Worm (Caenorhabditis elegans) whole organism, late embryonic: ENCODE data around the gene F45E1.2.

Experiments used
- C08G9.2 ChIP-seq: sonication (generic microtip); optimal IDR thresholded peaks from 2 replicates; lab custom pipeline; 2016; ENCODE audit warnings: mild to moderate bottlenecking, missing genetic modification characterization, moderate library complexity, missing compliant biosample characterization
- K02D7.2 ChIP-seq: sonication (generic microtip); optimal IDR thresholded peaks from 2 replicates; lab custom pipeline; 2017; ENCODE audit warnings: mild to moderate bottlenecking, missing genetic modification characterization, missing compliant biosample characterization
- ceh-14 ChIP-seq: sonication (generic microtip); optimal IDR thresholded peaks from 2 replicates; lab custom pipeline; 2016; ENCODE audit warnings: missing genotype, missing genetic modification characterization, missing compliant biosample characterization
- ceh-18 ChIP-seq: sonication (generic microtip); optimal IDR thresholded peaks from 2 replicates; lab custom pipeline; 2016; ENCODE audit warnings: missing genetic modification characterization, missing compliant biosample characterization
- ceh-24 ChIP-seq: sonication (generic microtip); optimal IDR thresholded peaks from 2 replicates; lab custom pipeline; 2016; ENCODE audit warnings: mild to moderate bottlenecking, missing genetic modification characterization, missing compliant biosample characterization
- ceh-31 ChIP-seq: sonication (generic microtip); optimal IDR thresholded peaks from 2 replicates; lab custom pipeline; 2016; ENCODE audit warnings: missing genetic modification characterization, missing compliant biosample characterization
- ceh-48 ChIP-seq: sonication (generic microtip); optimal IDR thresholded peaks from 2 replicates; lab custom pipeline; 2016; ENCODE audit warnings: missing genetic modification characterization, inconsistent platforms, missing compliant biosample characterization
- ceh-6 ChIP-seq: fragments of 200-800 bp; sonication (Bioruptor generic); optimal IDR thresholded peaks from 2 replicates; lab custom pipeline; 2018; ENCODE audit warnings: mild to moderate bottlenecking, missing genetic modification characterization, missing compliant biosample characterization
- dve-1 ChIP-seq: sonication (generic microtip); optimal IDR thresholded peaks from 2 replicates; lab custom pipeline; 2017; ENCODE audit warnings: antibody characterized with exemption, mild to moderate bottlenecking, missing genetic modification characterization, missing compliant biosample characterization
- elt-2 ChIP-seq: sonication (generic microtip); optimal IDR thresholded peaks from 2 replicates; lab custom pipeline; 2016; ENCODE audit warnings: missing genetic modification reagents, missing genetic modification characterization, missing compliant biosample characterization
- eyg-1 ChIP-seq: sonication (generic microtip); optimal IDR thresholded peaks from 2 replicates; lab custom pipeline; 2016; ENCODE audit warnings: missing genotype, missing genetic modification characterization, missing compliant biosample characterization
- fax-1 ChIP-seq: sonication (generic microtip); optimal IDR thresholded peaks from 2 replicates; lab custom pipeline; 2016; ENCODE audit warnings: missing genotype, missing genetic modification characterization, missing compliant biosample characterization
- fkh-10 ChIP-seq: fragments of 150-350 bp; optimal IDR thresholded peaks from 2 replicates; lab custom pipeline; 2014; ENCODE audit warnings: missing biosample characterization, missing genetic modification reagents, missing genetic modification characterization
- hlh-15 ChIP-seq: sonication (generic microtip); optimal IDR thresholded peaks from 2 replicates; lab custom pipeline; 2016; ENCODE audit warnings: missing genetic modification characterization, missing compliant biosample characterization
- hlh-30 ChIP-seq: sonication (generic microtip); optimal IDR thresholded peaks from 2 replicates; lab custom pipeline; 2017; ENCODE audit warnings: antibody characterized with exemption, missing genetic modification characterization, missing compliant biosample characterization; ENCODE audit not compliant: insufficient read depth
- hlh-6 ChIP-seq: sonication (generic microtip); optimal IDR thresholded peaks from 2 replicates; lab custom pipeline; 2016; ENCODE audit warnings: missing genotype, missing genetic modification characterization, missing compliant biosample characterization
- hlh-8 ChIP-seq: sonication (generic microtip); optimal IDR thresholded peaks from 2 replicates; lab custom pipeline; 2016; ENCODE audit warnings: missing genotype, missing genetic modification characterization, missing compliant biosample characterization
- madf-2 ChIP-seq: sonication (generic microtip); optimal IDR thresholded peaks from 2 replicates; lab custom pipeline; 2017; ENCODE audit warnings: missing genetic modification characterization, missing compliant biosample characterization
- nfya-1 ChIP-seq: sonication (generic microtip); optimal IDR thresholded peaks from 2 replicates; lab custom pipeline; 2017; ENCODE audit warnings: missing genetic modification characterization, mild to moderate bottlenecking, missing compliant biosample characterization, antibody characterized with exemption, moderate library complexity
- nhr-11 ChIP-seq: fragments of 150-350 bp; optimal IDR thresholded peaks from 2 replicates; lab custom pipeline; 2014; ENCODE audit warnings: missing biosample characterization, missing genetic modification characterization
- nhr-232 ChIP-seq: sonication (generic microtip); optimal IDR thresholded peaks from 2 replicates; lab custom pipeline; 2016; ENCODE audit warnings: missing genetic modification characterization, missing compliant biosample characterization
- odd-2 ChIP-seq: sonication (generic microtip); optimal IDR thresholded peaks from 2 replicates; lab custom pipeline; 2017; ENCODE audit warnings: antibody characterized with exemption, mild to moderate bottlenecking, missing genetic modification characterization, missing compliant biosample characterization
- pha-2 ChIP-seq: sonication (generic microtip); optimal IDR thresholded peaks from 2 replicates; lab custom pipeline; 2017; ENCODE audit warnings: mild to moderate bottlenecking, missing genetic modification characterization, missing compliant biosample characterization
- pha-4 ChIP-seq: fragments of 150-350 bp; optimal IDR thresholded peaks from 2 replicates; lab custom pipeline; 2018; ENCODE audit warnings: missing biosample characterization, missing genetic modification reagents, missing genetic modification characterization
- pqm-1 ChIP-seq: sonication (generic microtip); optimal IDR thresholded peaks from 2 replicates; lab custom pipeline; 2016; ENCODE audit warnings: missing genetic modification characterization, missing compliant biosample characterization
- ref-2 ChIP-seq: sonication (generic microtip); optimal IDR thresholded peaks from 2 replicates; lab custom pipeline; 2016; ENCODE audit warnings: missing genetic modification characterization, missing compliant biosample characterization
- sdc-2 ChIP-seq: sonication (generic microtip); optimal IDR thresholded peaks from 2 replicates; lab custom pipeline; 2016; ENCODE audit warnings: missing genotype, missing genetic modification characterization, missing compliant biosample characterization
- sox-2 ChIP-seq: fragments of 200-800 bp; sonication (Bioruptor generic); IDR thresholded peaks from 2 replicates; pipeline ENCODE4 v1.3.6; 2022; ENCODE audit warnings: missing genetic modification reagents, missing genetic modification characterization, missing compliant biosample characterization
- sox-4 ChIP-seq: sonication (generic microtip); optimal IDR thresholded peaks from 2 replicates; lab custom pipeline; 2017; ENCODE audit warnings: mild to moderate bottlenecking, missing genetic modification characterization, inconsistent platforms, missing compliant biosample characterization
- tbx-2 ChIP-seq: sonication (generic microtip); optimal IDR thresholded peaks from 2 replicates; lab custom pipeline; 2016; ENCODE audit warnings: missing genetic modification characterization, missing compliant biosample characterization
- unc-3 ChIP-seq, 2 experiments: fragments of 200-800 bp in 1 of 2; sonication (Bioruptor generic) in 1 of 2; sonication (generic microtip) in 1 of 2; conservative IDR thresholded peaks in 1 of 2; optimal IDR thresholded peaks in 1 of 2; 2 replicates each; pipeline versions ENCODE4 v1.3.6 to Lab custom; 2016 to 2022; ENCODE audit warnings: missing compliant biosample characterization in 2 of 2, missing genetic modification characterization in 2 of 2, missing genetic modification reagents in 1 of 2
- unc-42 ChIP-seq: sonication (generic microtip); optimal IDR thresholded peaks from 2 replicates; lab custom pipeline; 2016; ENCODE audit warnings: missing genotype, missing genetic modification characterization, missing compliant biosample characterization
- zip-5 ChIP-seq: sonication (generic microtip); optimal IDR thresholded peaks from 2 replicates; lab custom pipeline; 2016; ENCODE audit warnings: missing genetic modification characterization, missing compliant biosample characterization
- ztf-16 ChIP-seq: sonication (generic microtip); optimal IDR thresholded peaks from 2 replicates; lab custom pipeline; 2017; ENCODE audit warnings: missing genetic modification characterization, missing compliant biosample characterization

F45E1.2 gene

DNA sequence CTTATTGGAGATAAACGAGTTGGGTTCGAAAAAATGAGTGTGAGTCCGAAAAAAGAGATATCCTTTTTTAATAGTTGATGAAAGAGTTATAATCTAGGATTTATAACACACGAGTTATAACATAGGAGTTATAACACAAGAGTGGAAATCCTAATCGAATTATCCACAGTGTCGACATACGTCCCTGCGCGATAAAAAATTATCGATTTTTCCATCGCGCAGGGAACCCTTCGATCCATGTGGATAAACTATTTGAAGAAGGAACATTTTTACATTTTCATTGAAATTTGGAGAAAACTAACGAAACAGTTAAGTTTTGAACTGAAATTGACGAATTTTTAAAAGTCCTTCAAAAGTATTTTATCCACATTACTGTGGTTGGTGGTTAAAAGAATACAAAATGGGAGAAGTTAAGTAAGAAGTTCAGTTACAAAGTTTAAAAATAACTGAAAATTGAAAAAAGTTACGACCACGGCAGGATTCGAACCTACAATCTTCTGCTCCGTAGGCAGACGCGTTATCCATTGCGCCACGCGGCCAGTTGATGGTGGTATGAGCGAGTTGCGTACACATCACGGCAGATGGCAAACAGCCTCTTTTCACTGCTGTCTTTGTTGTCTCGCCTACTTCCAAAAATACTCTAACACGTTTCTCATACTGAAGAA is 32.8 kb downstream of the F45E1.2 start (continued):
- TF ChIP-seq ceh-14 (tag; lab: Kevin White, UChicago) (peak; percentile 63), nhr-232 (peak; percentile 2), nfya-1 (tag; lab: Kevin White, UChicago) (peak; percentile 94), unc-42 (tag; lab: Kevin White, UChicago) (peak; percentile 95), hlh-6 (tag; lab: Kevin White, UChicago) (peak; percentile 64), pha-2 (tag; lab: Kevin White, UChicago) (no peak), fax-1 (tag; lab: Kevin White, UChicago) (no peak), C08G9.2 (tag; lab: Kevin White, UChicago) (peak; percentile 46), zip-5 (tag; lab: Kevin White, UChicago) (no peak), pqm-1 (tag; lab: Kevin White, UChicago) (peak; percentile 66), ceh-6 (GFP tag; lab: Kevin White, UChicago) (peak; percentile 10), ceh-31 (tag; lab: Kevin White, UChicago) (peak; percentile 95), sox-2 (GFP tag; lab: Robert Waterston, UW) (no peak), sdc-2 (tag; lab: Kevin White, UChicago) (peak; percentile 99), odd-2 (tag; lab: Kevin White, UChicago) (no peak), hlh-15 (tag; lab: Kevin White, UChicago) (no peak), ceh-48 (tag; lab: Kevin White, UChicago) (peak; percentile 99), tbx-2 (peak; percentile 91), nhr-11 (no peak), ref-2 (tag; lab: Kevin White, UChicago) (peak; percentile 95), hlh-30 (peak; percentile 76)
- TF ChIP-seq, all 69 proteins: peak for 36

- TF ChIP-seq sox-4 (tag; lab: Kevin White, UChicago), result no peak
Observed at ce11 chrX:8037365-8037764, 33.8 kb downstream of the F45E1.2 start.

- TF ChIP-seq sdc-2 (tag; lab: Kevin White, UChicago), result peak; percentile 83
- TF ChIP-seq pqm-1 (tag; lab: Kevin White, UChicago), result no peak
Observed at ce11 chrX:8040967-8041366, 37.4 kb downstream of the F45E1.2 start, which contains the start of gene xol-1. xol-1 (plus strand) TSS chrX:8041313.

DNA sequence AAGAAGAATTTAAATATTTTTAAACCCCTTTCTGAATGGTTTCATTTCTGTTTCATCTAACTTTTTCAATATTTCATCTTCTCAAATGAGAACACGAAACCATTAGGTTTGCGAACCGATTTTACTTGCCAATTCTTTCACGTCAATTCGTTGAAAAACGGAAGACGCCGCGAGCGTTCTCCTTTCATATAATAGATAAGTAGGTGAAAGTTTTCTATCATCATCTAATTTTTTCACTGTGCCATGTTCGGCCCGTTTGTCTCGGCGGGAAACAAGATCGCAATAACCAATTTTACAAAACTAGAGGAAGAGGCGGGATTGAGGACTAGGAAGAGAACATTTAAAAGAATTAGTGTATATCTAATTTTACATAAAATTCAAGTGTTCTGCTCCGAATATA is 41.6 kb downstream of the F45E1.2 start, which contains the start of gene C18A11.4:
TSS of gene C18A11.4 (plus strand) at position 367 of the 400 bp plus-strand sequence.
- TF ChIP-seq dve-1 (tag; lab: Kevin White, UChicago) (no peak), madf-2 (tag; lab: Kevin White, UChicago) (no peak), sox-2 (GFP tag; lab: Robert Waterston, UW) (no peak), pha-2 (tag; lab: Kevin White, UChicago) (no peak), hlh-8 (tag; lab: Kevin White, UChicago) (no peak), sox-4 (tag; lab: Kevin White, UChicago) (no peak), ceh-18 (no peak), pha-4 (tag; lab: Kevin White, UChicago) (no peak), nhr-11 (no peak), eyg-1 (no peak), ztf-16 (tag; lab: Kevin White, UChicago) (no peak), K02D7.2 (tag; lab: Kevin White, UChicago) (no peak)

DNA sequence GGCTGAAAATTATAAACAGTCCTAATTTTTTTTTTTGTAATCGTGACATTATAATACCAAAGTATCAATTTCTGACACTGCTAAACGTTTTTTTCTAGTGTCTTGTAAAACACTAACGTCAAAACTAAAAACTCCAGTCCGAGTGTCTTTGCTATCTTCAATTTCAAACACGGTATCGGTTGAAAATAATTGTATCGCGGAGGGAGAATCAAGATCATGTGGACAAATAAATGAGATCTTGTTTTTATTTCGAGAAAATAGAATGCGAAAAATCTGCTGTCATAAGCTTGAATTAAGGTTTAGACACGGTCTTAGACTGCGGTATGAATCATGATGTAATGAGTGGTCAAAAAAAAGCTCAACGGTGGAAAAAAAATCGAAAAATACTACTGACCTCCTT is 45.1 kb downstream of the F45E1.2 start:
- TF ChIP-seq odd-2 (tag; lab: Kevin White, UChicago) (no peak), fkh-10 (GFP tag; lab: Kevin White, UChicago) (no peak), ceh-24 (tag; lab: Kevin White, UChicago) (no peak), sdc-2 (tag; lab: Kevin White, UChicago) (peak; percentile 96), elt-2 (tag; lab: Kevin White, UChicago) (no peak), ceh-6 (GFP tag; lab: Kevin White, UChicago) (no peak), tbx-2 (no peak), unc-3 (GFP tag; conservative IDR thresholded peaks at IDR 0.05; lab: Robert Waterston, UW) (no peak), unc-3 (tag; optimal IDR thresholded peaks at IDR 0.05; lab: Kevin White, UChicago) (no peak)
